Worm (Caenorhabditis elegans) whole organism, late embryonic: ENCODE results near the gene unc-17.

Source experiments
- C08G9.2 ChIP-seq: sonication (generic microtip); optimal IDR thresholded peaks from 2 replicates; lab custom pipeline; 2016; ENCODE audit warnings: mild to moderate bottlenecking, missing genetic modification characterization, moderate library complexity, missing compliant biosample characterization
- F13H6.1 ChIP-seq: sonication (generic microtip); optimal IDR thresholded peaks from 2 replicates; lab custom pipeline; 2016; ENCODE audit warnings: missing genetic modification characterization, missing compliant biosample characterization
- K02D7.2 ChIP-seq: sonication (generic microtip); optimal IDR thresholded peaks from 2 replicates; lab custom pipeline; 2017; ENCODE audit warnings: mild to moderate bottlenecking, missing genetic modification characterization, missing compliant biosample characterization
- ceh-24 ChIP-seq: sonication (generic microtip); optimal IDR thresholded peaks from 2 replicates; lab custom pipeline; 2016; ENCODE audit warnings: mild to moderate bottlenecking, missing genetic modification characterization, missing compliant biosample characterization
- ceh-31 ChIP-seq: sonication (generic microtip); optimal IDR thresholded peaks from 2 replicates; lab custom pipeline; 2016; ENCODE audit warnings: missing genetic modification characterization, missing compliant biosample characterization
- ceh-34 ChIP-seq: sonication (generic microtip); optimal IDR thresholded peaks from 2 replicates; lab custom pipeline; 2016; ENCODE audit warnings: mild to moderate bottlenecking, missing genetic modification characterization, missing compliant biosample characterization
- ceh-9 ChIP-seq: sonication (generic microtip); optimal IDR thresholded peaks from 2 replicates; lab custom pipeline; 2016; ENCODE audit warnings: mild to moderate bottlenecking, missing genetic modification characterization, inconsistent platforms, missing compliant biosample characterization
- elt-2 ChIP-seq: sonication (generic microtip); optimal IDR thresholded peaks from 2 replicates; lab custom pipeline; 2016; ENCODE audit warnings: missing genetic modification reagents, missing genetic modification characterization, missing compliant biosample characterization
- odd-2 ChIP-seq: sonication (generic microtip); optimal IDR thresholded peaks from 2 replicates; lab custom pipeline; 2017; ENCODE audit warnings: antibody characterized with exemption, mild to moderate bottlenecking, missing genetic modification characterization, missing compliant biosample characterization
- pag-3 ChIP-seq: sonication (generic microtip); optimal IDR thresholded peaks from 2 replicates; lab custom pipeline; 2016; ENCODE audit warnings: missing compliant biosample characterization, missing genetic modification characterization, borderline replicate concordance
- sox-2 ChIP-seq: fragments of 200-800 bp; sonication (Bioruptor generic); IDR thresholded peaks from 2 replicates; pipeline ENCODE4 v1.3.6; 2022; ENCODE audit warnings: missing genetic modification reagents, missing genetic modification characterization, missing compliant biosample characterization

ce11 chrIV:3645487-3645886 lies 21.0 kb upstream of the unc-17 start:
- TF ChIP-seq odd-2 = no peak
- TF ChIP-seq K02D7.2 (tag; lab: Kevin White, UChicago) = no peak
- TF ChIP-seq elt-2 (tag; lab: Kevin White, UChicago) = no peak
- TF ChIP-seq ceh-24 (tag; lab: Kevin White, UChicago) = no peak
- TF ChIP-seq sox-2 (GFP tag; lab: Robert Waterston, UW) = no peak
- no peak for TF ChIP-seq F13H6.1 (tag; lab: Kevin White, UChicago)
- no peak for TF ChIP-seq C08G9.2 (tag; lab: Kevin White, UChicago)
- TF ChIP-seq ceh-9 (tag; lab: Kevin White, UChicago) = no peak
- no peak for TF ChIP-seq ceh-34 (tag; lab: Kevin White, UChicago)
- no peak for TF ChIP-seq pag-3 (tag; lab: Kevin White, UChicago)
- no peak for TF ChIP-seq ceh-31 (tag; lab: Kevin White, UChicago)
